Fruit fly (Drosophila melanogaster): ENCODE results near the gene CG43739.

DNA sequence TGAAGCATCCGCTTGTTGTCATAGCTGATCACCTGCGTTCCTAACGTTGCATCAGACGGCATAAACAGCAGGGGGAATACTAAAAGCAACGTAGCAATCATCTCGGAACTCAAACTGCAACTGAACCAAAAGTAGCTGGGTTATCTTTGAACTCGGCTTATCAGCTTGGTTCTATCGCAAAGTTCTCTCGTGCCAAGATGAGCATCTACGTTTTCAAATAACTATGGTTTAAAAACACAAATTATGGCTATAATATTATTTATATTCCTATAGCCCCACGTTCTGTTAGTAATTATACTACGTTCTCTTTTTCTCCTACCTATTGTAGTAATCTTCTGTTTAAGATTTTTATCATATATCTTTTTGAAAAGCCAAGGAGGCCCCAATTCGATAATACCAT is 60.9 kb downstream of the CG43739 start, which contains the start of gene CG14400:
- TF ChIP-seq CG10348 (GFP tag; IDR thresholded peaks at IDR 0.05): no peak
- no peak for TF ChIP-seq CG32121 (GFP tag; IDR thresholded peaks at IDR 0.05)
- no peak for TF ChIP-seq CG9948 (tag; optimal IDR thresholded peaks at IDR 0.05)
- no peak for TF ChIP-seq CG17806 (tag; optimal IDR thresholded peaks at IDR 0.05)

Data from whole organism, pupa.